Fruit fly (Drosophila melanogaster): ENCODE data around the gene bdwf.

bdwf gene

dm6 chr3R:17042838-17043569 lies at the start of gene bdwf, which contains the start of gene Patr-1 (continued):
- TF ChIP-seq Vsx1 (GFP tag; optimal IDR thresholded peaks at IDR 0.05) (no peak), CG13123 (GFP tag; optimal IDR thresholded peaks at IDR 0.05) (no peak), CG14667 (GFP tag; IDR thresholded peaks at IDR 0.05) (no peak), ash1 (GFP tag; optimal IDR thresholded peaks at IDR 0.05) (no peak), CoRest (tag; optimal IDR thresholded peaks at IDR 0.05) (peak; percentile 46), CG17802 (tag; optimal IDR thresholded peaks at IDR 0.05) (no peak), YL-1 (GFP tag; optimal IDR thresholded peaks at IDR 0.05) (peak; percentile 48), wdn (GFP tag; IDR thresholded peaks at IDR 0.05) (no peak), ewg (GFP tag; optimal IDR thresholded peaks at IDR 0.05) (no peak), Optix (GFP tag; IDR thresholded peaks at IDR 0.05) (no peak), Dad (GFP tag; optimal IDR thresholded peaks at IDR 0.05) (peak; percentile 9), CG10366 (GFP tag; IDR thresholded peaks at IDR 0.05) (no peak), CG30403 (GFP tag; optimal IDR thresholded peaks at IDR 0.05) (peak; percentile 60), her (GFP tag; optimal IDR thresholded peaks at IDR 0.05) (no peak), Hmr (GFP tag; optimal IDR thresholded peaks at IDR 0.05) (no peak), wor (GFP tag; IDR thresholded peaks at IDR 0.05) (no peak), Ptx1 (GFP tag; IDR thresholded peaks at IDR 0.05) (no peak), exex (tag; optimal IDR thresholded peaks at IDR 0.05) (peak; percentile 50), CG10147 (GFP tag; optimal IDR thresholded peaks at IDR 0.05) (no peak), CG9727 (GFP tag; optimal IDR thresholded peaks at IDR 0.05) (peak; percentile 53), CG8765 (GFP tag; IDR thresholded peaks at IDR 0.05) (no peak), Spps (tag; optimal IDR thresholded peaks at IDR 0.05) (no peak), dpn (GFP tag; optimal IDR thresholded peaks at IDR 0.05) (peak; percentile 3 to 7), az2 (GFP tag; optimal IDR thresholded peaks at IDR 0.05) (peak; percentile 7), aop (GFP tag; IDR thresholded peaks at IDR 0.05) (no peak), Hand (GFP tag; optimal IDR thresholded peaks at IDR 0.05) (no peak), HmgZ (tag; optimal IDR thresholded peaks at IDR 0.05) (no peak), zen (tag; optimal IDR thresholded peaks at IDR 0.05) (peak; percentile 55), h (optimal IDR thresholded peaks at IDR 0.05) (no peak), klu (GFP tag; IDR thresholded peaks at IDR 0.05) (no peak), onecut (GFP tag; IDR thresholded peaks at IDR 0.05) (no peak), maf-S (GFP tag; optimal IDR thresholded peaks at IDR 0.05) (no peak), CG10431 (GFP tag; optimal IDR thresholded peaks at IDR 0.05) (no peak), NK7.1 (GFP tag; optimal IDR thresholded peaks at IDR 0.05) (no peak), CG8944 (GFP tag; optimal IDR thresholded peaks at IDR 0.05) (peak; percentile 29), twi (tag; optimal IDR thresholded peaks at IDR 0.05) (no peak), CG7963 (GFP tag; IDR thresholded peaks at IDR 0.05; ENCODE audit: partially characterized antibody) (peak; percentile 87), bcd (GFP tag; optimal IDR thresholded peaks at IDR 0.05) (no peak), CG9437 (GFP tag; optimal IDR thresholded peaks at IDR 0.05) (peak; percentile 47), vnd (GFP tag; IDR thresholded peaks at IDR 0.05; ENCODE audit: partially characterized antibody) (peak; percentile 93), C15 (GFP tag; IDR thresholded peaks at IDR 0.05) (no peak), inv (GFP tag; IDR thresholded peaks at IDR 0.05; ENCODE audit: partially characterized antibody) (peak; percentile 92), CG31441 (GFP tag; IDR thresholded peaks at IDR 0.05) (no peak), H15 (GFP tag; IDR thresholded peaks at IDR 0.05) (no peak), CG14710 (tag; optimal IDR thresholded peaks at IDR 0.05) (peak; percentile 69), Poxn (GFP tag; IDR thresholded peaks at IDR 0.05) (no peak), CG4404 (GFP tag; IDR thresholded peaks at IDR 0.05) (0 out of 2 replicates have a peak, but pooled peaks have one; percentile 6), CG18619 (GFP tag; optimal IDR thresholded peaks at IDR 0.05) (peak; percentile 39), chinmo (GFP tag; IDR thresholded peaks at IDR 0.05; ENCODE audit: partially characterized antibody) (peak; percentile 95), CG15696 (tag; optimal IDR thresholded peaks at IDR 0.05) (no peak)
